Fruit fly (Drosophila melanogaster) whole organism, embryonic: Measurements from ENCODE around the gene CG6628.

Experiments used
- Asciz ChIP-seq: fragments of 200-800 bp; sonication (Bioruptor generic); optimal IDR thresholded peaks from 2 replicates; lab custom pipeline; 2017; ENCODE audit warnings: missing biosample characterization, mild to moderate bottlenecking, missing genetic modification characterization, missing genetic modification reagents
- CG11247 ChIP-seq: fragments of 200-800 bp; sonication (Bioruptor generic); IDR thresholded peaks from 2 replicates; pipeline ENCODE4 v1.3.6; 2022; ENCODE audit warnings: missing biosample characterization, missing genetic modification characterization
- CG11560 ChIP-seq: fragments of 200-800 bp; sonication (Bioruptor generic); IDR thresholded peaks from 3 replicates; pipeline ENCODE4 v1.3.6; 2022; ENCODE audit warnings: missing biosample characterization, missing genetic modification characterization
- CG12104 ChIP-seq: fragments of 200-800 bp; sonication (Bioruptor generic); optimal IDR thresholded peaks from 3 replicates; lab custom pipeline; 2016; ENCODE audit warnings: missing biosample characterization, missing genetic modification characterization
- CG12236 ChIP-seq: fragments of 200-800 bp; sonication (Bioruptor generic); optimal IDR thresholded peaks from 2 replicates; lab custom pipeline; 2016; ENCODE audit warnings: missing biosample characterization, missing genetic modification characterization
- CG13424 ChIP-seq: fragments of 200-800 bp; sonication (Bioruptor generic); optimal IDR thresholded peaks from 2 replicates; lab custom pipeline; 2019; ENCODE audit warnings: missing biosample characterization, mild to moderate bottlenecking, missing genetic modification characterization, moderate library complexity
- CG15479 ChIP-seq: fragments of 200-800 bp; sonication (Bioruptor generic); optimal IDR thresholded peaks from 3 replicates; lab custom pipeline; 2019; ENCODE audit warnings: missing biosample characterization, mild to moderate bottlenecking, missing genetic modification characterization, moderate library complexity
- CG17385 ChIP-seq: fragments of 200-800 bp; sonication (Bioruptor generic); optimal IDR thresholded peaks from 3 replicates; lab custom pipeline; 2018; ENCODE audit warnings: missing biosample characterization, mild to moderate bottlenecking, missing genetic modification characterization
- CG17829 ChIP-seq: fragments of 200-800 bp; optimal IDR thresholded peaks from 2 replicates; lab custom pipeline; 2019; ENCODE audit warnings: missing biosample characterization, mild to moderate bottlenecking, missing genetic modification characterization, moderate library complexity
- CG2116 ChIP-seq: fragments of 200-800 bp; sonication (Bioruptor generic); optimal IDR thresholded peaks from 3 replicates; lab custom pipeline; 2018; ENCODE audit warnings: missing biosample characterization, mild to moderate bottlenecking, missing genetic modification characterization
- CG2678 ChIP-seq: fragments of 200-800 bp; sonication (Bioruptor generic); optimal IDR thresholded peaks from 3 replicates; lab custom pipeline; 2019; ENCODE audit warnings: missing biosample characterization, mild to moderate bottlenecking, missing genetic modification characterization, moderate library complexity
- CG30020 ChIP-seq: fragments of 200-800 bp; optimal IDR thresholded peaks from 2 replicates; lab custom pipeline; 2019; ENCODE audit warnings: missing biosample characterization, mild to moderate bottlenecking, missing genetic modification characterization, moderate library complexity
- CG34224 ChIP-seq: fragments of 200-800 bp; sonication (Bioruptor generic); IDR thresholded peaks from 3 replicates; pipeline ENCODE4 v1.3.6; 2022; ENCODE audit warnings: missing biosample characterization, missing genetic modification characterization; ENCODE audit not compliant: partially characterized antibody
- CG3838 ChIP-seq: fragments of 200-800 bp; sonication (Bioruptor generic); optimal IDR thresholded peaks from 3 replicates; lab custom pipeline; 2016; ENCODE audit warnings: missing biosample characterization, missing genetic modification characterization
- CG3995 ChIP-seq: fragments of 200-800 bp; sonication (Bioruptor generic); optimal IDR thresholded peaks from 3 replicates; lab custom pipeline; 2016; ENCODE audit warnings: missing biosample characterization, missing genetic modification characterization
- CG4617 ChIP-seq: fragments of 200-800 bp; sonication (Bioruptor generic); optimal IDR thresholded peaks from 3 replicates; lab custom pipeline; 2016; ENCODE audit warnings: missing biosample characterization, missing genetic modification characterization, borderline replicate concordance
- CG6175 ChIP-seq: fragments of 200-800 bp; sonication (Bioruptor generic); IDR thresholded peaks from 3 replicates; pipeline ENCODE4 v1.3.6; 2022; ENCODE audit warnings: missing biosample characterization, missing genetic modification characterization
- CG7786 ChIP-seq: fragments of 200-800 bp; sonication (Bioruptor generic); optimal IDR thresholded peaks from 2 replicates; lab custom pipeline; 2016; ENCODE audit warnings: missing biosample characterization, missing genetic modification characterization
- CG8765 ChIP-seq: fragments of 200-800 bp; sonication (Bioruptor generic); IDR thresholded peaks from 2 replicates; pipeline ENCODE4 v1.3.6; 2022; ENCODE audit warnings: missing biosample characterization, missing genetic modification characterization
- CTCF ChIP-seq: fragments of 200-800 bp; sonication (Bioruptor generic); optimal IDR thresholded peaks from 2 replicates; lab custom pipeline; 2017; ENCODE audit warnings: missing biosample characterization, mild to moderate bottlenecking, missing genetic modification characterization, moderate library complexity
- Ets65A ChIP-seq: fragments of 200-800 bp; sonication (Bioruptor generic); peaks from one replicate; lab custom pipeline; 2016; ENCODE audit warnings: missing biosample characterization, missing genetic modification characterization
- HHEX ChIP-seq: fragments of 200-800 bp; sonication (Bioruptor generic); optimal IDR thresholded peaks from 3 replicates; lab custom pipeline; 2017; ENCODE audit warnings: missing biosample characterization, mild to moderate bottlenecking, missing genetic modification characterization, missing genetic modification reagents
- Hey ChIP-seq: fragments of 200-800 bp; sonication (Bioruptor generic); optimal IDR thresholded peaks from 3 replicates; lab custom pipeline; 2018; ENCODE audit warnings: missing biosample characterization, mild to moderate bottlenecking, missing genetic modification characterization
- Max ChIP-seq: fragments of 200-800 bp; sonication (Bioruptor generic); optimal IDR thresholded peaks from 2 replicates; lab custom pipeline; 2016; ENCODE audit warnings: missing biosample characterization, mild to moderate bottlenecking, missing genetic modification characterization
- Meics ChIP-seq: fragments of 200-800 bp; sonication (Bioruptor generic); optimal IDR thresholded peaks from 2 replicates; lab custom pipeline; 2017; ENCODE audit warnings: missing biosample characterization, mild to moderate bottlenecking, missing genetic modification characterization
- PHDP ChIP-seq: fragments of 200-800 bp; sonication (Bioruptor generic); optimal IDR thresholded peaks from 3 replicates; lab custom pipeline; 2018; ENCODE audit warnings: missing biosample characterization, mild to moderate bottlenecking, missing genetic modification characterization, moderate library complexity
- Sox102F ChIP-seq: fragments of 200-800 bp; sonication (Bioruptor generic); optimal IDR thresholded peaks from 2 replicates; lab custom pipeline; 2018; ENCODE audit warnings: missing biosample characterization, mild to moderate bottlenecking, missing genetic modification characterization, moderate library complexity
- Tbp ChIP-seq: fragments of >200 bp; optimal IDR thresholded peaks from 2 replicates; lab custom pipeline; 2018; ENCODE audit warnings: missing biosample characterization, missing genetic modification characterization
- ab ChIP-seq: fragments of 200-800 bp; sonication (Bioruptor generic); optimal IDR thresholded peaks from 2 replicates; lab custom pipeline; 2016; ENCODE audit warnings: missing biosample characterization, missing genetic modification characterization
- abd-A ChIP-seq: fragments of 200-800 bp; sonication (Bioruptor generic); optimal IDR thresholded peaks from 3 replicates; lab custom pipeline; 2019; ENCODE audit warnings: missing biosample characterization, mild to moderate bottlenecking, missing genetic modification characterization, moderate library complexity
- ara ChIP-seq: fragments of 200-800 bp; sonication (Bioruptor generic); IDR thresholded peaks from 2 replicates; pipeline ENCODE4 v1.3.6; 2022; ENCODE audit warnings: missing biosample characterization, missing genetic modification characterization
- bab2 ChIP-seq: fragments of 200-800 bp; sonication (Bioruptor generic); optimal IDR thresholded peaks from 2 replicates; lab custom pipeline; 2016; ENCODE audit warnings: missing biosample characterization, missing genetic modification characterization
- cwo ChIP-seq: fragments of 200-800 bp; sonication (Bioruptor generic); optimal IDR thresholded peaks from 3 replicates; lab custom pipeline; 2017; ENCODE audit warnings: missing biosample characterization, missing genetic modification characterization, mild to moderate bottlenecking, moderate library complexity, missing genetic modification reagents
- dysf ChIP-seq: fragments of 200-800 bp; sonication (Bioruptor generic); IDR thresholded peaks from 3 replicates; pipeline ENCODE4 v1.3.6; 2022; ENCODE audit warnings: missing biosample characterization, missing genetic modification characterization
- en ChIP-seq: fragments of 200-800 bp; sonication (Bioruptor generic); optimal IDR thresholded peaks from 2 replicates; lab custom pipeline; 2016; ENCODE audit warnings: missing biosample characterization, missing genetic modification characterization
- fru ChIP-seq: fragments of >200 bp; optimal IDR thresholded peaks from 2 replicates; lab custom pipeline; 2017
- hkb ChIP-seq, 2 experiments: fragments of 200-800 bp in 1 of 2; fragments of >200 bp in 1 of 2; sonication (Bioruptor generic) in 1 of 2; IDR thresholded peaks in 1 of 2; optimal IDR thresholded peaks in 1 of 2; 2 replicates each; pipeline versions ENCODE4 v1.3.6 to Lab custom; 2017 to 2022; ENCODE audit warnings: missing biosample characterization in 1 of 2, missing genetic modification characterization in 1 of 2
- kah ChIP-seq: fragments of 200-800 bp; sonication (Bioruptor generic); optimal IDR thresholded peaks from 2 replicates; lab custom pipeline; 2018; ENCODE audit warnings: missing biosample characterization, mild to moderate bottlenecking, missing genetic modification characterization
- mirr ChIP-seq: fragments of 200-800 bp; sonication (Bioruptor generic); optimal IDR thresholded peaks from 3 replicates; lab custom pipeline; 2018; ENCODE audit warnings: missing biosample characterization, mild to moderate bottlenecking, missing genetic modification characterization
- nerfin-2 ChIP-seq: fragments of 200-800 bp; sonication (Bioruptor generic); IDR thresholded peaks from 2 replicates; pipeline ENCODE4 v1.3.6; 2022; ENCODE audit warnings: missing biosample characterization, missing genetic modification characterization; ENCODE audit not compliant: partially characterized antibody
- nmo ChIP-seq: fragments of 200-800 bp; sonication (Bioruptor generic); optimal IDR thresholded peaks from 2 replicates; lab custom pipeline; 2018; ENCODE audit warnings: missing biosample characterization, mild to moderate bottlenecking, missing genetic modification characterization, moderate library complexity
- pros ChIP-seq: fragments of 200-800 bp; sonication (Bioruptor generic); optimal IDR thresholded peaks from 3 replicates; lab custom pipeline; 2019; ENCODE audit warnings: missing biosample characterization, mild to moderate bottlenecking, missing genetic modification characterization, moderate library complexity
- pzg ChIP-seq: fragments of 200-800 bp; sonication (Bioruptor generic); optimal IDR thresholded peaks from 3 replicates; lab custom pipeline; 2018; ENCODE audit warnings: missing biosample characterization, mild to moderate bottlenecking, missing genetic modification characterization, moderate library complexity
- sqz ChIP-seq: fragments of 200-800 bp; sonication (Bioruptor generic); optimal IDR thresholded peaks from 3 replicates; lab custom pipeline; 2018; ENCODE audit warnings: missing biosample characterization, mild to moderate bottlenecking, missing genetic modification characterization
- stc ChIP-seq: fragments of 200-800 bp; sonication (Bioruptor generic); IDR thresholded peaks from 2 replicates; pipeline ENCODE4 v1.3.6; 2022; ENCODE audit warnings: missing biosample characterization, missing genetic modification characterization
- sug ChIP-seq: fragments of 200-800 bp; optimal IDR thresholded peaks from 2 replicates; lab custom pipeline; 2019; ENCODE audit warnings: missing biosample characterization, mild to moderate bottlenecking, missing genetic modification characterization, moderate library complexity
- tin ChIP-seq: fragments of 200-800 bp; sonication (Bioruptor generic); optimal IDR thresholded peaks from 3 replicates; lab custom pipeline; 2016; ENCODE audit warnings: missing biosample characterization, missing genetic modification characterization
- ttk ChIP-seq: fragments of 200-800 bp; sonication (Bioruptor generic); IDR thresholded peaks from 2 replicates; pipeline ENCODE4 v2.1.2; 2022; ENCODE audit warnings: missing biosample characterization, missing genetic modification characterization
- vfl ChIP-seq: fragments of 200-800 bp; sonication (Bioruptor generic); optimal IDR thresholded peaks from 2 replicates; lab custom pipeline; 2016; ENCODE audit warnings: missing biosample characterization, missing genetic modification characterization
- wor ChIP-seq: fragments of 200-800 bp; sonication (Bioruptor generic); IDR thresholded peaks from 2 replicates; pipeline ENCODE4 v1.3.6; 2022; ENCODE audit warnings: missing biosample characterization, missing genetic modification characterization

Gene CG6628

dm6 chr3L:10206226-10206968 lies 39.6 kb upstream of the CG6628 start (continued):
- TF ChIP-seq CG15479 (no peak), PHDP (peak; percentile 35), nmo (GFP tag; lab: Kevin White, UChicago) (peak; percentile 82), HHEX (peak; percentile 53), pzg (GFP tag; lab: Kevin White, UChicago) (no peak), Meics (GFP tag; lab: Kevin White, UChicago) (peak; percentile 23), CG17829 (tag; lab: Kevin White, UChicago) (peak; percentile 75), ara (GFP tag; lab: Robert Waterston, UW) (peak; percentile 61), CG7786 (GFP tag; lab: Kevin White, UChicago) (no peak), stc (GFP tag; lab: Robert Waterston, UW) (peak; percentile 25; the same call in 1 of the 2 replicates), ttk (GFP tag; lab: Robert Waterston, UW) (0 out of 2 replicates have a peak, but pooled peaks have one; percentile 30), abd-A (peak; percentile 80), Ets65A (GFP tag; lab: Kevin White, UChicago) (no peak), en (no peak), cwo (GFP tag; lab: Kevin White, UChicago) (peak; percentile 23), CG34224 (no peak), dysf (GFP tag; lab: Robert Waterston, UW) (no peak; the same call in 2 of the 3 replicates), tin (peak; percentile 54), Tbp (GFP tag; lab: Kevin White, UChicago) (no peak), mirr (GFP tag; lab: Kevin White, UChicago) (no peak), CG12236 (no peak), sug (tag; lab: Kevin White, UChicago) (no peak), CG11247 (GFP tag; lab: Robert Waterston, UW) (no peak), CG6175 (GFP tag; lab: Robert Waterston, UW) (no peak), bab2 (GFP tag; lab: Kevin White, UChicago) (no peak), CG30020 (no peak), pros (GFP tag; lab: Kevin White, UChicago) (no peak), CG2678 (tag; lab: Kevin White, UChicago) (peak; percentile 79), fru (no peak), CG2116 (GFP tag; lab: Kevin White, UChicago) (no peak), CG12104 (GFP tag; lab: Kevin White, UChicago) (no peak), Asciz (peak; percentile 71), CG11560 (tag; lab: Robert Waterston, UW) (no peak), Sox102F (peak; percentile 75), Hey (tag; lab: Kevin White, UChicago) (no peak), CTCF (GFP tag; lab: Kevin White, UChicago) (no peak), kah (no peak), CG17385 (GFP tag; lab: Kevin White, UChicago) (peak; percentile 40), hkb (optimal IDR thresholded peaks at IDR 0.05; lab: Kevin White, UChicago) (no peak), hkb (GFP tag; IDR thresholded peaks at IDR 0.05; lab: Robert Waterston, UW) (peak; percentile 40; the same call in 1 of the 2 replicates), Max (GFP tag; lab: Kevin White, UChicago) (no peak), sqz (GFP tag; lab: Kevin White, UChicago) (peak; percentile 67), CG3995 (GFP tag; lab: Kevin White, UChicago) (no peak), CG4617 (no peak), CG8765 (no peak), nerfin-2 (GFP tag; lab: Robert Waterston, UW) (no peak), ab (GFP tag; lab: Kevin White, UChicago) (no peak), wor (peak; percentile 41; the same call in 1 of the 2 replicates), CG3838 (no peak), CG13424 (tag; lab: Kevin White, UChicago) (peak; percentile 57), vfl (GFP tag; lab: Kevin White, UChicago) (no peak)
